Worm (Caenorhabditis elegans) whole organism, L4 larva: ENCODE data around the gene spp-1.

ENCODE experiments used
- R02D3.7 ChIP-seq: fragments of 150-350 bp; sonication (generic microtip); optimal IDR thresholded peaks from 3 replicates; lab custom pipeline; 2014; ENCODE audit warnings: missing biosample characterization, missing genetic modification characterization
- T20F7.1 ChIP-seq: fragments of 200-800 bp; sonication (Bioruptor generic); optimal IDR thresholded peaks from 2 replicates; lab custom pipeline; 2018; ENCODE audit warnings: mild to moderate bottlenecking, missing genetic modification characterization, missing compliant biosample characterization
- Y105C5A.15 ChIP-seq: fragments of 200-800 bp; sonication (Bioruptor generic); IDR thresholded peaks from 2 replicates; pipeline ENCODE4 v1.3.6; 2022; ENCODE audit warnings: missing genetic modification characterization, missing compliant biosample characterization
- Y5F2A.4 ChIP-seq: fragments of 200-800 bp; sonication (Bioruptor generic); optimal IDR thresholded peaks from 2 replicates; lab custom pipeline; 2018; ENCODE audit warnings: mild to moderate bottlenecking, missing genetic modification characterization, missing compliant biosample characterization
- ZK337.2 ChIP-seq: fragments of 200-800 bp; sonication (Bioruptor generic); IDR thresholded peaks from 2 replicates; pipeline ENCODE4 v1.3.6; 2022; ENCODE audit warnings: missing genetic modification reagents, missing genetic modification characterization, missing compliant biosample characterization
- ZK546.5 ChIP-seq, 2 experiments: sonication (generic microtip); optimal IDR thresholded peaks; 2 replicates each; lab custom pipeline; 2017; ENCODE audit warnings: missing biosample characterization in 2 of 2, missing genetic modification characterization in 2 of 2
- aly-2 ChIP-seq: sonication (generic microtip); optimal IDR thresholded peaks from 2 replicates; lab custom pipeline; 2018; ENCODE audit warnings: missing biosample characterization, missing genetic modification characterization
- ceh-62 ChIP-seq: sonication (generic microtip); optimal IDR thresholded peaks from 2 replicates; lab custom pipeline; 2017; ENCODE audit warnings: missing biosample characterization, missing genetic modification characterization
- daf-12 ChIP-seq: fragments of 150-350 bp; optimal IDR thresholded peaks from 2 replicates; lab custom pipeline; 2014; ENCODE audit warnings: missing biosample characterization, missing genetic modification reagents, missing genetic modification characterization
- dmd-6 ChIP-seq: fragments of 200-800 bp; sonication (Bioruptor generic); IDR thresholded peaks from 2 replicates; pipeline ENCODE4 v1.3.6; 2022; ENCODE audit warnings: missing genetic modification reagents, missing genetic modification characterization, missing compliant biosample characterization
- dmd-8 ChIP-seq: fragments of 200-800 bp; sonication (Bioruptor generic); IDR thresholded peaks from 2 replicates; pipeline ENCODE4 v1.3.6; 2022; ENCODE audit warnings: missing genetic modification characterization, missing compliant biosample characterization
- dmd-9 ChIP-seq: fragments of 200-800 bp; sonication (Bioruptor generic); IDR thresholded peaks from 2 replicates; pipeline ENCODE4 v1.3.6; 2022; ENCODE audit warnings: missing genetic modification reagents, missing genetic modification characterization, missing compliant biosample characterization
- egl-43 ChIP-seq: fragments of 200-800 bp; sonication (Bioruptor generic); IDR thresholded peaks from 2 replicates; pipeline ENCODE4 v1.3.6; 2022; ENCODE audit warnings: missing genetic modification reagents, missing genetic modification characterization, missing compliant biosample characterization
- fkh-10 ChIP-seq: fragments of 150-350 bp; optimal IDR thresholded peaks from 2 replicates; lab custom pipeline; 2014; ENCODE audit warnings: missing biosample characterization, missing genetic modification reagents, missing genetic modification characterization
- fos-1 ChIP-seq: fragments of 150-350 bp; optimal IDR thresholded peaks from 2 replicates; lab custom pipeline; 2014; ENCODE audit warnings: missing biosample characterization, missing genetic modification characterization
- gei-8 ChIP-seq: fragments of 200-800 bp; sonication (Bioruptor generic); optimal IDR thresholded peaks from 2 replicates; lab custom pipeline; 2018; ENCODE audit warnings: mild to moderate bottlenecking, missing genetic modification characterization, missing compliant biosample characterization
- jun-1 ChIP-seq: fragments of 150-350 bp; optimal IDR thresholded peaks from 2 replicates; lab custom pipeline; 2014; ENCODE audit warnings: missing biosample characterization, missing genetic modification reagents, missing genetic modification characterization
- lin-1 ChIP-seq: fragments of 200-800 bp; sonication (Bioruptor generic); IDR thresholded peaks from 2 replicates; pipeline ENCODE4 v1.3.6; 2022; ENCODE audit warnings: missing genetic modification reagents, missing genetic modification characterization, missing compliant biosample characterization
- lin-13 ChIP-seq: fragments of 150-350 bp; optimal IDR thresholded peaks from 2 replicates; lab custom pipeline; 2014; ENCODE audit warnings: missing biosample characterization, missing genetic modification reagents, missing genetic modification characterization
- lin-15B ChIP-seq: fragments of 150-350 bp; sonication (generic microtip); optimal IDR thresholded peaks from 3 replicates; lab custom pipeline; 2014; ENCODE audit warnings: missing biosample characterization, missing genetic modification characterization
- lin-38 ChIP-seq: fragments of 200-800 bp; sonication (Bioruptor generic); IDR thresholded peaks from 2 replicates; pipeline ENCODE4 v1.3.6; 2022; ENCODE audit warnings: missing genetic modification reagents, missing genetic modification characterization, missing compliant biosample characterization
- madf-9 ChIP-seq: fragments of 200-800 bp; sonication (Bioruptor generic); conservative IDR thresholded peaks from 2 replicates; pipeline ENCODE4 v1.3.6; 2022; ENCODE audit warnings: missing genetic modification reagents, missing genetic modification characterization, missing compliant biosample characterization
- mdl-1 ChIP-seq, 2 experiments: fragments of 150-350 bp in 1 of 2; sonication (generic microtip) in 1 of 2; optimal IDR thresholded peaks; 2 replicates each; lab custom pipeline; 2014 to 2017; ENCODE audit warnings: missing biosample characterization in 2 of 2, missing genetic modification characterization in 2 of 2
- mxl-3 ChIP-seq: fragments of 200-800 bp; sonication (Bioruptor generic); optimal IDR thresholded peaks from 2 replicates; lab custom pipeline; 2018; ENCODE audit warnings: mild to moderate bottlenecking, missing genetic modification characterization, missing compliant biosample characterization
- nhr-11 ChIP-seq: fragments of 150-350 bp; optimal IDR thresholded peaks from 2 replicates; lab custom pipeline; 2014; ENCODE audit warnings: missing biosample characterization, missing genetic modification characterization
- nhr-111 ChIP-seq: fragments of 200-800 bp; sonication (Bioruptor generic); optimal IDR thresholded peaks from 2 replicates; lab custom pipeline; 2018; ENCODE audit warnings: mild to moderate bottlenecking, missing genetic modification characterization, missing compliant biosample characterization
- nhr-237 ChIP-seq: sonication (generic microtip); optimal IDR thresholded peaks from 2 replicates; lab custom pipeline; 2017; ENCODE audit warnings: missing biosample characterization, missing genetic modification characterization
- nhr-28 ChIP-seq: fragments of 150-350 bp; optimal IDR thresholded peaks from 2 replicates; lab custom pipeline; 2014; ENCODE audit warnings: missing biosample characterization, missing genetic modification characterization
- nhr-77 ChIP-seq: fragments of 150-350 bp; optimal IDR thresholded peaks from 2 replicates; lab custom pipeline; 2014; ENCODE audit warnings: missing biosample characterization, missing genetic modification characterization
- php-3 ChIP-seq: fragments of 200-800 bp; sonication (Bioruptor generic); IDR thresholded peaks from 2 replicates; pipeline ENCODE4 v1.3.6; 2022; ENCODE audit warnings: missing genetic modification reagents, missing genetic modification characterization, missing compliant biosample characterization
- pqm-1 ChIP-seq: sonication (generic microtip); optimal IDR thresholded peaks from 2 replicates; lab custom pipeline; 2017; ENCODE audit warnings: missing biosample characterization, missing genetic modification characterization
- rbr-2 ChIP-seq: sonication (generic microtip); optimal IDR thresholded peaks from 2 replicates; lab custom pipeline; 2016; ENCODE audit warnings: missing genotype, missing genetic modification characterization, missing compliant biosample characterization
- set-16 ChIP-seq: fragments of 200-800 bp; sonication (Bioruptor generic); IDR thresholded peaks from 2 replicates; pipeline ENCODE4 v1.3.6; 2022; ENCODE audit warnings: missing genetic modification reagents, missing genetic modification characterization, missing compliant biosample characterization
- tag-97 ChIP-seq: fragments of 200-800 bp; sonication (Bioruptor generic); IDR thresholded peaks from 2 replicates; pipeline ENCODE4 v1.3.6; 2022; ENCODE audit warnings: missing genetic modification characterization, missing compliant biosample characterization
- unc-130 ChIP-seq: sonication (generic microtip); optimal IDR thresholded peaks from 2 replicates; lab custom pipeline; 2016; ENCODE audit warnings: missing genetic modification reagents, missing genetic modification characterization, missing compliant biosample characterization
- unc-39 ChIP-seq: sonication (generic microtip); optimal IDR thresholded peaks from 2 replicates; lab custom pipeline; 2017; ENCODE audit warnings: missing biosample characterization, missing genetic modification characterization
- zfp-3 ChIP-seq: fragments of 200-800 bp; sonication (Bioruptor generic); conservative IDR thresholded peaks from 2 replicates; pipeline ENCODE4 v1.3.6; 2022; ENCODE audit warnings: missing genetic modification reagents, missing genetic modification characterization, missing compliant biosample characterization
- ztf-11 ChIP-seq: fragments of 150-350 bp; optimal IDR thresholded peaks from 2 replicates; lab custom pipeline; 2014; ENCODE audit warnings: missing biosample characterization, missing genetic modification characterization

The spp-1 gene

ce11 chrIII:10314234-10314633, 41.2 kb downstream of the spp-1 start (continued):
- TF ChIP-seq nhr-77 (tag; lab: Kevin White, UChicago) (peak; percentile 7), lin-15B (tag; lab: Kevin White, UChicago) (no peak), R02D3.7 (no peak), ceh-62 (tag; lab: Kevin White, UChicago) (no peak), ZK546.5 (tag; optimal IDR thresholded peaks at IDR 0.05; lab: Kevin White, UChicago) (no peak), dmd-8 (GFP tag; lab: Robert Waterston, UW) (no peak)

ce11 chrIII:10311016-10311415, 44.5 kb downstream of the spp-1 start, which contains the start of gene T07A5.7:
TSS of gene T07A5.7 (minus strand) at chrIII:10311116.
- no peak for TF ChIP-seq dmd-9
- TF ChIP-seq lin-13 (GFP tag; lab: Kevin White, UChicago): no peak
- no peak for TF ChIP-seq tag-97 (GFP tag; lab: Robert Waterston, UW)
- no peak for TF ChIP-seq Y5F2A.4
- no peak for TF ChIP-seq lin-38
- TF ChIP-seq mdl-1 (tag; optimal IDR thresholded peaks at IDR 0.05; lab: Kevin White, UChicago): no peak

ce11 chrIII:10306049-10306448, 49.4 kb downstream of the spp-1 start, which contains the start of gene T07A5.1:
TSS of gene T07A5.1 (minus strand) at chrIII:10306197.
- no peak for TF ChIP-seq set-16
- TF ChIP-seq unc-130: no peak

- TF ChIP-seq unc-130 (no peak), fkh-10 (GFP tag; lab: Kevin White, UChicago) (no peak), nhr-237 (no peak), dmd-8 (GFP tag; lab: Robert Waterston, UW) (no peak), nhr-28 (peak; percentile 34), dmd-9 (no peak), mxl-3 (GFP tag; lab: Kevin White, UChicago) (no peak), ztf-11 (tag; lab: Kevin White, UChicago) (no peak), Y105C5A.15 (GFP tag; lab: Robert Waterston, UW) (no peak), php-3 (GFP tag; lab: Robert Waterston, UW) (0 out of 2 replicates have a peak, but pooled peaks have one; percentile 39), nhr-111 (GFP tag; lab: Kevin White, UChicago) (no peak), T20F7.1 (no peak), nhr-11 (no peak), fos-1 (no peak), dmd-6 (GFP tag; lab: Robert Waterston, UW) (peak; percentile 21; the same call in 1 of the 2 replicates), gei-8 (no peak), zfp-3 (no peak), ZK337.2 (GFP tag; lab: Robert Waterston, UW) (no peak), daf-12 (tag; lab: Kevin White, UChicago) (no peak), rbr-2 (tag; lab: Kevin White, UChicago) (no peak), tag-97 (GFP tag; lab: Robert Waterston, UW) (no peak), lin-1 (GFP tag; lab: Robert Waterston, UW) (0 out of 2 replicates have a peak, but pooled peaks have one; percentile 33), aly-2 (no peak), unc-39 (tag; lab: Kevin White, UChicago) (no peak), madf-9 (GFP tag; lab: Robert Waterston, UW) (no peak), pqm-1 (tag; lab: Kevin White, UChicago) (peak; percentile 58), egl-43 (GFP tag; lab: Robert Waterston, UW) (no peak), jun-1 (tag; lab: Kevin White, UChicago) (no peak)
These were observed 50.2 kb downstream of the spp-1 start for ce11 chrIII:10305295-10305694.
